Worm (Caenorhabditis elegans) whole organism, L1 larva: ENCODE measurements around the gene sgk-1.

Experiments
- C16A3.4 ChIP-seq: fragments of 150-350 bp; optimal IDR thresholded peaks from 2 replicates; lab custom pipeline; 2014; ENCODE audit warnings: missing biosample characterization, missing genetic modification characterization
- efl-3 ChIP-seq: fragments of 200-800 bp; sonication (Bioruptor generic); optimal IDR thresholded peaks from 2 replicates; lab custom pipeline; 2018; ENCODE audit warnings: mild to moderate bottlenecking, missing genetic modification characterization, missing compliant biosample characterization
- fkh-10 ChIP-seq: sonication (generic microtip); optimal IDR thresholded peaks from 2 replicates; lab custom pipeline; 2017; ENCODE audit warnings: missing biosample characterization, missing genetic modification reagents, missing genetic modification characterization
- lsy-2 ChIP-seq, 2 experiments: fragments of 150-350 bp; optimal IDR thresholded peaks; 2 replicates each; lab custom pipeline; 2014; ENCODE audit warnings: missing biosample characterization in 2 of 2, missing genetic modification characterization in 2 of 2
- nhr-77 ChIP-seq: fragments of 150-350 bp; optimal IDR thresholded peaks from 2 replicates; lab custom pipeline; 2014; ENCODE audit warnings: missing biosample characterization, missing genetic modification characterization

DNA sequence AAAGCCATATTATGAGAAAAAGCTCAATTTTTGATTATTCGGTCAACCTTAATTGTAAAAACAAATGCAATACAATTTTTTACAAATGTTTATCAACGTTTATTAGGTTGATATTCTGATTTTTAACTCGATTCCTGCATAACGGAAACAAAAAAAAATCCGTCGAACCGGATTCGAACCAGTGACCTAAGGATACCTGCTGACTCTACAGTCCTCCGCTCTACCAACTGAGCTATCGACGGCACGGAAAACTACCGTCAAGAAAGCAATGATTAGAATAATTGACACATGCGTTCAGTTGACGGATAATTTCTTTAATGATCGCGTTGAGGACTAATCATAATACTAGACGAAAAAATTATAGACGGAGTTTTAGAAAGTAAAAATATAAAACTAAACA lies 53.3 kb downstream of the sgk-1 start:
- no peak for TF ChIP-seq nhr-77 (tag; lab: Kevin White, UChicago)
- no peak for TF ChIP-seq efl-3 (GFP tag; lab: Kevin White, UChicago)
- TF ChIP-seq lsy-2 (tag; optimal IDR thresholded peaks at IDR 0.05; lab: Kevin White, UChicago): no peak
- TF ChIP-seq C16A3.4 (tag; lab: Kevin White, UChicago): no peak
- TF ChIP-seq fkh-10: no peak
